Worm (Caenorhabditis elegans) whole organism, young adult: ENCODE measurements around the gene cdc-48.2.

ENCODE experiments used
- B0261.1 ChIP-seq: sonication (generic microtip); optimal IDR thresholded peaks from 2 replicates; lab custom pipeline; 2016; ENCODE audit warnings: mild to moderate bottlenecking, missing genetic modification characterization, moderate library complexity, missing compliant biosample characterization
- F33H1.4 ChIP-seq: fragments of 200-800 bp; sonication (Bioruptor generic); IDR thresholded peaks from 2 replicates; pipeline ENCODE4 v1.3.6; 2022; ENCODE audit warnings: missing genetic modification reagents, missing genetic modification characterization, missing compliant biosample characterization
- F52B5.7 ChIP-seq: sonication (generic microtip); optimal IDR thresholded peaks from 2 replicates; lab custom pipeline; 2016; ENCODE audit warnings: mild to moderate bottlenecking, missing genetic modification characterization, missing compliant biosample characterization
- ama-1 ChIP-seq, 3 experiments: fragments of 150-350 bp in 1 of 3; sonication (generic microtip) in 2 of 3; optimal IDR thresholded peaks; 2 replicates each; lab custom pipeline; 2014 to 2018; ENCODE audit warnings: missing biosample characterization in 2 of 3, missing genetic modification characterization in 2 of 3, missing genetic modification reagents in 2 of 3
- rcor-1 ChIP-seq: fragments of 200-800 bp; sonication (Bioruptor generic); IDR thresholded peaks from 2 replicates; pipeline ENCODE4 v1.3.6; 2022; ENCODE audit warnings: missing genetic modification reagents, missing genetic modification characterization, missing compliant biosample characterization
- rec-8 ChIP-seq, 2 experiments: sonication (generic microtip); optimal IDR thresholded peaks; 2 replicates each; lab custom pipeline; 2016; ENCODE audit warnings: mild to moderate bottlenecking in 2 of 2, missing genetic modification characterization in 2 of 2, missing genetic modification reagents in 2 of 2, missing genotype in 2 of 2, missing biosample characterization in 1 of 2, missing compliant biosample characterization in 1 of 2, moderate library complexity in 1 of 2
- sea-2 ChIP-seq: fragments of 200-800 bp; sonication (Bioruptor generic); IDR thresholded peaks from 2 replicates; pipeline ENCODE4 v1.3.6; 2022; ENCODE audit warnings: missing genetic modification characterization, missing compliant biosample characterization
- snpc-4 ChIP-seq, 5 experiments: fragments of 150-350 bp in 1 of 5; sonication (generic microtip) in 4 of 5; optimal IDR thresholded peaks; 2 replicates each; lab custom pipeline; 2014 to 2018; ENCODE audit warnings: missing genetic modification characterization in 5 of 5, missing biosample characterization in 3 of 5, antibody characterized with exemption in 2 of 5, mild to moderate bottlenecking in 2 of 5, missing compliant biosample characterization in 2 of 5, missing genotype in 2 of 5, moderate library complexity in 2 of 5, missing genetic modification reagents in 1 of 5
- tbx-9 ChIP-seq: sonication (generic microtip); optimal IDR thresholded peaks from 2 replicates; lab custom pipeline; 2016; ENCODE audit warnings: borderline replicate concordance, missing genetic modification characterization, inconsistent platforms, missing compliant biosample characterization
- ztf-3 ChIP-seq: fragments of 200-800 bp; sonication (Bioruptor generic); optimal IDR thresholded peaks from 2 replicates; lab custom pipeline; 2018; ENCODE audit warnings: mild to moderate bottlenecking, missing genetic modification characterization, missing compliant biosample characterization

DNA sequence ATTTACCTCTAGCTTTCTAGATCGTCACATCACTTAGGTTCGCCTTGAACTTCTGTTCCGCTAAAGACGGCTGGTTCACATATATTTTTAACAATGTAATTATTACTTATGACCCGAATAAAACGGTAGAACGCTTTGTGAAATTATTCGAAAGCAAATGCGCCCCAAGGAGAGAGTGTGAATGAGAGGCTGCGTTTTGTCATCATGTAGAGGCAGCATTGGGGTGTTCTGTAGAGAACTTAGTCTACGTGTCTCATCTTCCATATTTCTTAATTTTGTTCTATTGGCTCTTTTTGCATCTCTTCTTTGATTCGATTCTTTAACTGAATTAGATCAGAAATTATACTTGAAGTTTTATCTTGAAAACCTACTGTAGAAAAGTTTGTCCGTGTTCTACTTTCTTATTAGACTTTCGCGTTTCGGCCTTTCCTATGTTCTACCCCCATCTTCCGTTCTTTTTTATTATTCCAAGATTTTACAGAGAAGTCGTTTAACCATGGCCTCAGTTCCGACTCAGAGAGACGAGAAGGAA, at the start of gene cdc-48.2:
- TF ChIP-seq ztf-3 (GFP tag; lab: Kevin White, UChicago) (no peak), rcor-1 (0 out of 2 replicates have a peak, but pooled peaks have one; percentile 17), tbx-9 (tag; lab: Kevin White, UChicago) (no peak), sea-2 (GFP tag; lab: Robert Waterston, UW) (no peak), ama-1 (optimal IDR thresholded peaks at IDR 0.05; lab: Kevin White, UChicago) (no peak), ama-1 (GFP tag; optimal IDR thresholded peaks at IDR 0.05; lab: Kevin White, UChicago) (no peak), F33H1.4 (GFP tag; lab: Robert Waterston, UW) (no peak), B0261.1 (tag; lab: Kevin White, UChicago) (no peak), rec-8 (tag; optimal IDR thresholded peaks at IDR 0.05; lab: Kevin White, UChicago) (no peak), F52B5.7 (tag; lab: Kevin White, UChicago) (no peak), snpc-4 (GFP tag; optimal IDR thresholded peaks at IDR 0.05; lab: Kevin White, UChicago) (no peak), snpc-4 (tag; optimal IDR thresholded peaks at IDR 0.05; lab: Kevin White, UChicago) (no peak)
